Worm (Caenorhabditis elegans) whole organism, L4/young adult: ENCODE measurements around the gene T10C6.7.
"Not testable (repeated sequence)": the region's sequence is repeated elsewhere in the genome, so short reads cannot be mapped to it uniquely, and the experiment has no call there.

Source experiments
- dao-5 ChIP-seq: sonication (generic microtip); optimal IDR thresholded peaks from 2 replicates; lab custom pipeline; 2016; ENCODE audit warnings: missing genotype, missing genetic modification characterization, moderate library complexity, missing compliant biosample characterization
- him-1 ChIP-seq: sonication (generic microtip); optimal IDR thresholded peaks from 2 replicates; lab custom pipeline; 2016; ENCODE audit warnings: missing genotype, missing genetic modification reagents, missing genetic modification characterization, missing compliant biosample characterization

DNA sequence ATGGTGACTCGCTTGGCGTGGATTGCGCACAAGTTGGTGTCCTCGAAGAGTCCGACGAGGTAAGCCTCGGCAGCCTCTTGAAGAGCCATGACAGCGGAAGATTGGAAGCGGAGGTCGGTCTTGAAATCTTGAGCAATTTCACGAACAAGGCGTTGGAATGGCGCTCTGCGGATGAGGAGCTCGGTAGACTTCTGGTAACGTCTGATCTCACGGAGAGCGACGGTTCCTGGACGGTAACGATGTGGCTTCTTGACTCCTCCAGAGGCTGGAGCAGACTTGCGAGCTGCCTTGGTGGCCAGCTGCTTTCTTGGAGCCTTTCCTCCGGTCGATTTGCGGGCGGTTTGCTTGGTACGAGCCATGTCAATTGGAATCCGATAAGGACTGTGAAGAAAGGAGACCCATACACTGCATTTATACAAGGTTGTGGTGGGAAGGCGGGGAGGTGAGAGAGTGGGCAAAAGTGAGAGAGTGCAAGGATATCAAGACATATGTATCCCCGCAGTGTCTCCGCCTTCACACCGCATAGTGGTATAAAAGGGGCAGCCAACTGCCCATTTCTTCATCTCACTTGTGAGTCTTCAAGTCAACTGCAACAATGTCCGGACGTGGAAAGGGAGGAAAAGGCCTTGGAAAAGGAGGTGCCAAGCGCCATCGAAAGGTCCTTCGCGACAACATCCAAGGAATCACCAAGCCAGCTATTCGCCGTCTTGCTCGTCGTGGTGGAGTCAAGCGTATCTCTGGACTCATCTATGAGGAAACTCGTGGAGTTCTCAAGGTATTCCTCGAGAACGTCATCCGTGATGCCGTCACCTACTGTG, 10.6 kb upstream of the T10C6.7 start, which contains the start of the genes his-2 and his-1:
- TF ChIP-seq him-1, dao-5 (tag; lab: Kevin White, UChicago): not testable (repeated sequence)
